Worm (Caenorhabditis elegans): ENCODE results near the gene K10H10.4.

DNA sequence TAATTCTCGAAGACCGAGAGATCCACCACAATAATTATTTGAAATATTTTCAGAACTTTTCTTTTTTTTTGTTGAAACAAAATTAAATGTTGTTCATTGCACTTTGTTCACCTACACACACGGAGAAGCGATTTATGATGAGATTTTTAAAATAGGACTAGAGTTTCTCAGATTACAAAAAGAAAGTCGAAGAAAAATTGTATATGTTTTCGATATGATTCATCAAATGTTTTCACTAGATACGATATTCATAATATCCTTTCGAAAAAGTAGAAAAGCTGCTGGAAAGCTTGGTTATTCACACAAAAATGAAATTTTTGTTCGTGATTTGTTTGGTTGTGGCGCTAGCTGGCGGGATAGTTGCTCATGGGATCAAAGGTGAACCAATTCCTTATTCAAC lies 24.8 kb downstream of the K10H10.4 start, which contains the start of gene F57C2.4:
- no peak for TF ChIP-seq ztf-11 (tag; optimal IDR thresholded peaks at IDR 0.05)
- TF ChIP-seq fos-1 (tag; optimal IDR thresholded peaks at IDR 0.05), result no peak
- TF ChIP-seq nhr-77 (tag; optimal IDR thresholded peaks at IDR 0.05), result no peak
- TF ChIP-seq lin-11 (tag; optimal IDR thresholded peaks at IDR 0.05), result no peak
- TF ChIP-seq nhr-11 (tag; optimal IDR thresholded peaks at IDR 0.05), result no peak
- TF ChIP-seq nhr-23 (tag; optimal IDR thresholded peaks at IDR 0.05), result no peak

Data from whole organism, L2 larva.